Fruit fly (Drosophila melanogaster): ENCODE results near the gene mRpS7.

DNA sequence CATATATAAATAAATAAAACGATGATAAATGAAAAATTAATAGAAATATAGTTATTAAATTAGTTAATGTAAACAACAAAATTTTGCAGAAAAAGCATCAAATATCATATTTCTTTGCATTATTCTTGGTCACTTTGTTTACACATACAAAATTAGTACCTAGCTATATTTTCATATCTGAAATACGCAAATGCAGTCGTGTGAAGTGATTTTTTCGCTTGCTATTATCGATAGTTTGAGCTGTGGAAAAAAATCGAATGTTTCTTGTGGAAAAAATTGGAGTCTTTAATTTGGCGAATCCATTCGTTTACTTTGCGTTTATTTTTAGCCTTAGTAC, 10.0 kb downstream of the mRpS7 start, which contains the start of gene Cnot4:
- TF ChIP-seq CG11762 (GFP tag; optimal IDR thresholded peaks at IDR 0.05; ENCODE audit: insufficient read depth) (no peak), CG34406 (GFP tag; optimal IDR thresholded peaks at IDR 0.05) (no peak), CG15336 (GFP tag; IDR thresholded peaks at IDR 0.05) (no peak), lz (GFP tag; optimal IDR thresholded peaks at IDR 0.05) (no peak)

Data from whole organism, prepupa.